Worm (Caenorhabditis elegans) whole organism, L3 larva: ENCODE data around the gene F19B10.6.

Experiments
- daf-12 ChIP-seq: fragments of 150-350 bp; optimal IDR thresholded peaks from 2 replicates; lab custom pipeline; 2014; ENCODE audit warnings: missing biosample characterization, missing genetic modification reagents, missing genetic modification characterization
- nhr-12 ChIP-seq: fragments of 150-350 bp; optimal IDR thresholded peaks from 2 replicates; lab custom pipeline; 2014; ENCODE audit warnings: missing biosample characterization, missing genetic modification characterization
- zag-1 ChIP-seq: fragments of 150-350 bp; optimal IDR thresholded peaks from 2 replicates; lab custom pipeline; 2014; ENCODE audit warnings: missing biosample characterization, missing genetic modification characterization

DNA sequence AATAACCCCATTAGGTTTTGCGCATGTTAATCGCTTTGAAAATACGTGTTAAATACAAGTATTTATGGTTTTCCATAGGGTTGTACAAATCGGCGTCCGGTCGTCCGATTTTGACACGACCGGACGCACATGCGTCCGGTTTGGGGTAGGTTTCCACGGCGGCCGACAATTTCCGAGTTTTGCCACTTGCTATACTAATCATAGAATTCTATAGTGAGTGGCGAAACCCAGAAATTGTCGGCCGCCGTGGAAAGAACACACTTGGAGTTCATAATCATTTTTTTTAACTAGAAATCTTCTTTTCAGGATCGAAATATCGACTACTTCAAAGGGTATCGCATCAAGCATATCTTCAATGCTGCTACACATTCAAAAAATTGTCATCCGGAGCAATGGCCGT lies 28.9 kb downstream of the F19B10.6 start:
- TF ChIP-seq daf-12 (no peak), zag-1 (tag; lab: Kevin White, UChicago) (no peak), nhr-12 (tag; lab: Kevin White, UChicago) (no peak)
